Worm (Caenorhabditis elegans): ENCODE results near the gene ZC196.5.

- TF ChIP-seq ztf-11 (tag; optimal IDR thresholded peaks at IDR 0.05), result no peak
- TF ChIP-seq ham-2 (GFP tag; optimal IDR thresholded peaks at IDR 0.05), result no peak
These were observed 16.7 kb downstream of the ZC196.5 start, which contains the start of gene B0507.6 for ce11 chrV:8745858-8746257.

Data from whole organism, mixed stage, embryonic.